Worm (Caenorhabditis elegans) whole organism, late embryonic: Measurements from ENCODE around the gene lin-15A.

ENCODE experiments used
- K09A11.1 ChIP-seq: sonication (generic microtip); optimal IDR thresholded peaks from 2 replicates; lab custom pipeline; 2017; ENCODE audit warnings: antibody characterized with exemption, mild to moderate bottlenecking, missing genetic modification characterization, missing compliant biosample characterization; ENCODE audit not compliant: insufficient read depth
- hlh-30 ChIP-seq: sonication (generic microtip); optimal IDR thresholded peaks from 2 replicates; lab custom pipeline; 2017; ENCODE audit warnings: antibody characterized with exemption, missing genetic modification characterization, missing compliant biosample characterization; ENCODE audit not compliant: insufficient read depth
- nfya-1 ChIP-seq: sonication (generic microtip); optimal IDR thresholded peaks from 2 replicates; lab custom pipeline; 2017; ENCODE audit warnings: missing genetic modification characterization, mild to moderate bottlenecking, missing compliant biosample characterization, antibody characterized with exemption, moderate library complexity
- pha-4 ChIP-seq: fragments of 150-350 bp; optimal IDR thresholded peaks from 2 replicates; lab custom pipeline; 2018; ENCODE audit warnings: missing biosample characterization, missing genetic modification reagents, missing genetic modification characterization
- ttx-3 ChIP-seq: sonication (generic microtip); optimal IDR thresholded peaks from 2 replicates; lab custom pipeline; 2016; ENCODE audit warnings: missing genetic modification reagents, missing genetic modification characterization, missing compliant biosample characterization
- ztf-16 ChIP-seq: sonication (generic microtip); optimal IDR thresholded peaks from 2 replicates; lab custom pipeline; 2017; ENCODE audit warnings: missing genetic modification characterization, missing compliant biosample characterization

- no peak for TF ChIP-seq pha-4 (tag; lab: Kevin White, UChicago)
- TF ChIP-seq ztf-16 (tag; lab: Kevin White, UChicago): no peak
- no peak for TF ChIP-seq hlh-30
- no peak for TF ChIP-seq ttx-3
- no peak for TF ChIP-seq K09A11.1
- no peak for TF ChIP-seq nfya-1 (tag; lab: Kevin White, UChicago)
These were observed 13.4 kb upstream of the lin-15A start, which contains the start of gene ZK662.6 for ce11 chrX:15718325-15718724.
